Fruit fly (Drosophila melanogaster): ENCODE measurements around the gene CG2698.

Gene CG2698

dm6 chr3R:8001074-8001669, at the start of gene CG2698, which contains the start of gene Kmn2 (continued):
- TF ChIP-seq eve (GFP tag; optimal IDR thresholded peaks at IDR 0.05) = no peak
- TF ChIP-seq CG13775 (GFP tag; optimal IDR thresholded peaks at IDR 0.05) = peak; percentile 94
- TF ChIP-seq CG2678 (tag; optimal IDR thresholded peaks at IDR 0.05) = peak; percentile 96
- peak; percentile 95 for TF ChIP-seq Optix (GFP tag; IDR thresholded peaks at IDR 0.05)
- TF ChIP-seq CG34224 (GFP tag; IDR thresholded peaks at IDR 0.05; ENCODE audit: partially characterized antibody) = no peak
- TF ChIP-seq pan (optimal IDR thresholded peaks at IDR 0.05) = no peak
- peak in 1 of 2 experiments; percentile 98 for TF ChIP-seq pan (GFP tag; optimal IDR thresholded peaks at IDR 0.05 in 1 of 2, IDR thresholded peaks at IDR 0.05 in 1 of 2)
- peak; percentile 84 for TF ChIP-seq bab2 (GFP tag; optimal IDR thresholded peaks at IDR 0.05)
- peak; percentile 94 for TF ChIP-seq dmrt11E (tag; optimal IDR thresholded peaks at IDR 0.05)
- TF ChIP-seq prd (optimal IDR thresholded peaks at IDR 0.05) = no peak
- peak; percentile 99 for TF ChIP-seq prd (GFP tag; IDR thresholded peaks at IDR 0.05)
- peak; percentile 98 for TF ChIP-seq esg (GFP tag; conservative IDR thresholded peaks at IDR 0.05)
- TF ChIP-seq gt (GFP tag; IDR thresholded peaks at IDR 0.05) = peak; percentile 95
- TF ChIP-seq Mad (GFP tag; optimal IDR thresholded peaks at IDR 0.05) = peak; percentile 90
- peak; percentile 95 for TF ChIP-seq Oli (tag; optimal IDR thresholded peaks at IDR 0.05)
- peak; percentile 96 for TF ChIP-seq Max (GFP tag; optimal IDR thresholded peaks at IDR 0.05)
- peak; percentile 97 for TF ChIP-seq ken (GFP tag; IDR thresholded peaks at IDR 0.05)
- peak; percentile 62 for TF ChIP-seq pzg (GFP tag; optimal IDR thresholded peaks at IDR 0.05)
- TF ChIP-seq Hey (tag; optimal IDR thresholded peaks at IDR 0.05) = peak; percentile 61
- peak; percentile 95 for TF ChIP-seq CG9817 (tag; optimal IDR thresholded peaks at IDR 0.05)
- peak; percentile 94 for TF ChIP-seq CG18619 (GFP tag; optimal IDR thresholded peaks at IDR 0.05)
- peak; percentile 88 for TF ChIP-seq CG17568 (GFP tag; optimal IDR thresholded peaks at IDR 0.05)
- TF ChIP-seq Hr78 (GFP tag; optimal IDR thresholded peaks at IDR 0.05) = peak in 1 of 2 experiments; percentile 67
- peak; percentile 90 for TF ChIP-seq CG31388 (GFP tag; optimal IDR thresholded peaks at IDR 0.05)
- peak; percentile 71 for TF ChIP-seq Dad (GFP tag; optimal IDR thresholded peaks at IDR 0.05)
- peak; percentile 96 for TF ChIP-seq CG10654 (GFP tag; optimal IDR thresholded peaks at IDR 0.05)
- TF ChIP-seq CG10274 (GFP tag; optimal IDR thresholded peaks at IDR 0.05) = peak; percentile 68
- TF ChIP-seq CG1024 (GFP tag; IDR thresholded peaks at IDR 0.05) = peak; percentile 90
- peak; percentile 89 for TF ChIP-seq twi (tag; optimal IDR thresholded peaks at IDR 0.05)
- peak; percentile 69 for TF ChIP-seq emc (GFP tag; optimal IDR thresholded peaks at IDR 0.05)
- peak; percentile 95 for TF ChIP-seq danr (GFP tag; IDR thresholded peaks at IDR 0.05)
- peak; percentile 86 for TF ChIP-seq CG11696 (GFP tag; IDR thresholded peaks at IDR 0.05)
- peak; percentile 5 for TF ChIP-seq sima (GFP tag; optimal IDR thresholded peaks at IDR 0.05)
- TF ChIP-seq CG18764 (GFP tag; optimal IDR thresholded peaks at IDR 0.05) = peak; percentile 94
- peak; percentile 48 for TF ChIP-seq da (GFP tag; optimal IDR thresholded peaks at IDR 0.05)
- TF ChIP-seq Ada2b (GFP tag; IDR thresholded peaks at IDR 0.05) = peak; percentile 96
- peak; percentile 68 for TF ChIP-seq CG7271 (tag; optimal IDR thresholded peaks at IDR 0.05)
- peak; percentile 91 for TF ChIP-seq CG33557 (GFP tag; optimal IDR thresholded peaks at IDR 0.05)
- TF ChIP-seq Rfx (GFP tag; IDR thresholded peaks at IDR 0.05) = peak; percentile 98
- TF ChIP-seq CG32772 (GFP tag; IDR thresholded peaks at IDR 0.05) = peak; percentile 98
- TF ChIP-seq NC2α (GFP tag; optimal IDR thresholded peaks at IDR 0.05) = peak; percentile 44
- peak; percentile 96 for TF ChIP-seq wdn (GFP tag; IDR thresholded peaks at IDR 0.05)
- TF ChIP-seq bcd (GFP tag; optimal IDR thresholded peaks at IDR 0.05) = peak; percentile 96
- TF ChIP-seq al (GFP tag; IDR thresholded peaks at IDR 0.05) = peak; percentile 97
- no peak for TF ChIP-seq br (optimal IDR thresholded peaks at IDR 0.05)
- TF ChIP-seq CG34376 (GFP tag; optimal IDR thresholded peaks at IDR 0.05) = peak; percentile 91
- TF ChIP-seq Stat92E (GFP tag; optimal IDR thresholded peaks at IDR 0.05) = peak in 1 of 3 experiments; percentile 60
- TF ChIP-seq Doc2 (GFP tag; IDR thresholded peaks at IDR 0.05) = peak; percentile 92
- TF ChIP-seq cg (GFP tag; optimal IDR thresholded peaks at IDR 0.05) = no peak
- TF ChIP-seq yki (optimal IDR thresholded peaks at IDR 0.05) = no peak
- TF ChIP-seq az2 (GFP tag; optimal IDR thresholded peaks at IDR 0.05) = peak; percentile 96

All from whole organism, embryonic.